Fruit fly (Drosophila melanogaster) whole organism, embryonic: ENCODE results near the gene peg.

ENCODE experiments used
- BEAF-32 ChIP-seq: fragments of 200-800 bp; sonication (Bioruptor generic); optimal IDR thresholded peaks from 3 replicates; lab custom pipeline; 2017; ENCODE audit warnings: missing biosample characterization, missing genetic modification characterization, mild to moderate bottlenecking, moderate library complexity, missing genetic modification reagents
- Bteb2 ChIP-seq: fragments of 200-800 bp; sonication (Bioruptor generic); optimal IDR thresholded peaks from 2 replicates; lab custom pipeline; 2016; ENCODE audit warnings: missing biosample characterization, missing genetic modification characterization
- CG10147 ChIP-seq: fragments of 200-800 bp; sonication (Bioruptor generic); optimal IDR thresholded peaks from 2 replicates; lab custom pipeline; 2019; ENCODE audit warnings: missing biosample characterization, mild to moderate bottlenecking, missing genetic modification characterization, moderate library complexity
- CG10267 ChIP-seq: fragments of 200-800 bp; sonication (Bioruptor generic); optimal IDR thresholded peaks from 2 replicates; lab custom pipeline; 2018; ENCODE audit warnings: missing biosample characterization, mild to moderate bottlenecking, missing genetic modification characterization, moderate library complexity
- CG11695 ChIP-seq: fragments of 200-800 bp; sonication (Bioruptor generic); IDR thresholded peaks from 3 replicates; pipeline ENCODE4 v1.3.6; 2022; ENCODE audit warnings: missing biosample characterization, missing genetic modification characterization
- CG13287 ChIP-seq: fragments of 200-800 bp; sonication (Bioruptor generic); IDR thresholded peaks from 2 replicates; pipeline ENCODE4 v1.3.6; 2022; ENCODE audit warnings: missing biosample characterization, missing genetic modification characterization; ENCODE audit not compliant: partially characterized antibody
- CG15696 ChIP-seq: fragments of 200-800 bp; sonication (Bioruptor generic); optimal IDR thresholded peaks from 2 replicates; lab custom pipeline; 2019; ENCODE audit warnings: missing biosample characterization, mild to moderate bottlenecking, missing genetic modification characterization, moderate library complexity
- CG1603 ChIP-seq: fragments of 200-800 bp; sonication (Bioruptor generic); optimal IDR thresholded peaks from 2 replicates; lab custom pipeline; 2019; ENCODE audit warnings: missing biosample characterization, mild to moderate bottlenecking, missing genetic modification characterization, moderate library complexity
- CG1647 ChIP-seq: fragments of 200-800 bp; sonication (Bioruptor generic); optimal IDR thresholded peaks from 3 replicates; lab custom pipeline; 2016; ENCODE audit warnings: missing biosample characterization, missing genetic modification characterization
- CG1792 ChIP-seq: fragments of 200-800 bp; sonication (Bioruptor generic); optimal IDR thresholded peaks from 2 replicates; lab custom pipeline; 2016; ENCODE audit warnings: missing biosample characterization, missing genetic modification characterization
- CG2199 ChIP-seq: fragments of 200-800 bp; sonication (Bioruptor generic); IDR thresholded peaks from 3 replicates; pipeline ENCODE4 v1.3.6; 2022; ENCODE audit warnings: missing biosample characterization, missing genetic modification characterization
- CG32532 ChIP-seq: fragments of 200-800 bp; sonication (Bioruptor generic); IDR thresholded peaks from 2 replicates; pipeline ENCODE4 v1.3.6; 2022; ENCODE audit warnings: missing biosample characterization, missing genetic modification characterization
- CG33557 ChIP-seq: fragments of 200-800 bp; sonication (Bioruptor generic); optimal IDR thresholded peaks from 2 replicates; lab custom pipeline; 2019; ENCODE audit warnings: missing biosample characterization, mild to moderate bottlenecking, missing genetic modification characterization, moderate library complexity
- CG3838 ChIP-seq: fragments of 200-800 bp; sonication (Bioruptor generic); optimal IDR thresholded peaks from 3 replicates; lab custom pipeline; 2016; ENCODE audit warnings: missing biosample characterization, missing genetic modification characterization
- CG4282 ChIP-seq: fragments of 200-800 bp; sonication (Bioruptor generic); optimal IDR thresholded peaks from 2 replicates; lab custom pipeline; 2016; ENCODE audit warnings: missing biosample characterization, missing genetic modification characterization
- CG6175 ChIP-seq: fragments of 200-800 bp; sonication (Bioruptor generic); IDR thresholded peaks from 3 replicates; pipeline ENCODE4 v1.3.6; 2022; ENCODE audit warnings: missing biosample characterization, missing genetic modification characterization
- CG6654 ChIP-seq: fragments of 200-800 bp; sonication (Bioruptor generic); optimal IDR thresholded peaks from 2 replicates; lab custom pipeline; 2017; ENCODE audit warnings: missing biosample characterization, mild to moderate bottlenecking, missing genetic modification characterization
- CG6791 ChIP-seq: fragments of 200-800 bp; sonication (Bioruptor generic); IDR thresholded peaks from 3 replicates; pipeline ENCODE4 v1.3.6; 2022; ENCODE audit warnings: missing biosample characterization, missing genetic modification characterization; ENCODE audit not compliant: partially characterized antibody
- CoRest ChIP-seq: fragments of 200-800 bp; sonication (Bioruptor generic); optimal IDR thresholded peaks from 3 replicates; lab custom pipeline; 2018; ENCODE audit warnings: missing biosample characterization, mild to moderate bottlenecking, missing genetic modification characterization, moderate library complexity
- ERR ChIP-seq: fragments of 200-800 bp; sonication (Bioruptor generic); optimal IDR thresholded peaks from 2 replicates; lab custom pipeline; 2016; ENCODE audit warnings: missing biosample characterization, missing genetic modification characterization
- Gsc ChIP-seq: fragments of 200-800 bp; sonication (Bioruptor generic); IDR thresholded peaks from 2 replicates; pipeline ENCODE4 v1.3.6; 2022; ENCODE audit warnings: missing biosample characterization, missing genetic modification characterization
- Hmx ChIP-seq: fragments of 200-800 bp; sonication (Bioruptor generic); optimal IDR thresholded peaks from 2 replicates; lab custom pipeline; 2016; ENCODE audit warnings: missing biosample characterization, missing genetic modification characterization
- Hsf ChIP-seq: fragments of 200-800 bp; sonication (Bioruptor generic); optimal IDR thresholded peaks from 3 replicates; lab custom pipeline; 2016; ENCODE audit warnings: missing biosample characterization, missing genetic modification characterization
- Jarid2 ChIP-seq: fragments of 200-800 bp; sonication (Bioruptor generic); optimal IDR thresholded peaks from 3 replicates; lab custom pipeline; 2017; ENCODE audit warnings: mild to moderate bottlenecking, missing biosample characterization, missing genetic modification reagents, missing genetic modification characterization
- NC2β ChIP-seq: fragments of 200-800 bp; sonication (Bioruptor generic); optimal IDR thresholded peaks from 2 replicates; lab custom pipeline; 2016; ENCODE audit warnings: missing biosample characterization, missing genetic modification characterization
- Oaz ChIP-seq: fragments of 200-800 bp; sonication (Bioruptor generic); IDR thresholded peaks from 2 replicates; pipeline ENCODE4 v1.3.6; 2022; ENCODE audit warnings: missing biosample characterization, missing genetic modification characterization
- Opbp ChIP-seq: fragments of 200-800 bp; sonication (Bioruptor generic); IDR thresholded peaks from 3 replicates; pipeline ENCODE4 v1.3.6; 2022; ENCODE audit warnings: missing biosample characterization, missing genetic modification characterization; ENCODE audit not compliant: partially characterized antibody
- Pdp1 ChIP-seq, 2 experiments: fragments of 200-800 bp; sonication (Bioruptor generic); optimal IDR thresholded peaks; 3 replicates each; lab custom pipeline; 2016; ENCODE audit warnings: missing biosample characterization in 2 of 2, missing genetic modification characterization in 2 of 2, mild to moderate bottlenecking in 1 of 2, moderate library complexity in 1 of 2
- Rfx ChIP-seq: fragments of 200-800 bp; sonication (Bioruptor generic); IDR thresholded peaks from 2 replicates; pipeline ENCODE4 v1.3.6; 2022; ENCODE audit warnings: missing biosample characterization, missing genetic modification characterization
- Sry-β ChIP-seq: fragments of 200-800 bp; sonication (Bioruptor generic); optimal IDR thresholded peaks from 2 replicates; lab custom pipeline; 2018; ENCODE audit warnings: missing biosample characterization, mild to moderate bottlenecking, missing genetic modification characterization, moderate library complexity
- Sry-δ ChIP-seq: fragments of 200-800 bp; sonication (Bioruptor generic); optimal IDR thresholded peaks from 2 replicates; lab custom pipeline; 2016; ENCODE audit warnings: missing biosample characterization, missing genetic modification characterization
- Tbp ChIP-seq: fragments of >200 bp; optimal IDR thresholded peaks from 2 replicates; lab custom pipeline; 2018; ENCODE audit warnings: missing biosample characterization, missing genetic modification characterization
- ac ChIP-seq: fragments of 200-800 bp; sonication (Bioruptor generic); optimal IDR thresholded peaks from 3 replicates; lab custom pipeline; 2017; ENCODE audit warnings: missing biosample characterization, mild to moderate bottlenecking, missing genetic modification characterization
- bbx ChIP-seq: fragments of 200-800 bp; sonication (Bioruptor generic); IDR thresholded peaks from 2 replicates; pipeline ENCODE4 v1.3.6; 2022; ENCODE audit warnings: missing biosample characterization, missing genetic modification characterization; ENCODE audit not compliant: partially characterized antibody
- cas ChIP-seq: fragments of 200-800 bp; sonication (Bioruptor generic); IDR thresholded peaks from 2 replicates; pipeline ENCODE4 v1.3.6; 2022; ENCODE audit warnings: missing biosample characterization, missing genetic modification characterization
- chinmo ChIP-seq: fragments of 200-800 bp; sonication (Bioruptor generic); IDR thresholded peaks from 4 replicates; pipeline ENCODE4 v1.3.6; 2022; ENCODE audit warnings: missing biosample characterization, missing genetic modification characterization; ENCODE audit not compliant: partially characterized antibody
- chn ChIP-seq: fragments of 200-800 bp; sonication (Bioruptor generic); optimal IDR thresholded peaks from 2 replicates; lab custom pipeline; 2016; ENCODE audit warnings: missing biosample characterization, missing genetic modification characterization
- crol ChIP-seq: fragments of 200-800 bp; sonication (Bioruptor generic); IDR thresholded peaks from 2 replicates; pipeline ENCODE4 v1.3.6; 2022; ENCODE audit warnings: missing biosample characterization, missing genetic modification characterization
- dysf ChIP-seq: fragments of 200-800 bp; sonication (Bioruptor generic); IDR thresholded peaks from 3 replicates; pipeline ENCODE4 v1.3.6; 2022; ENCODE audit warnings: missing biosample characterization, missing genetic modification characterization
- esg ChIP-seq: fragments of 200-800 bp; sonication (Bioruptor generic); conservative IDR thresholded peaks from 2 replicates; pipeline ENCODE4 v1.3.6; 2022; ENCODE audit warnings: missing biosample characterization, missing genetic modification characterization
- eyg ChIP-seq: fragments of 200-800 bp; sonication (Bioruptor generic); optimal IDR thresholded peaks from 3 replicates; lab custom pipeline; 2016; ENCODE audit warnings: missing biosample characterization, missing genetic modification characterization
- hkb ChIP-seq, 2 experiments: fragments of 200-800 bp in 1 of 2; fragments of >200 bp in 1 of 2; sonication (Bioruptor generic) in 1 of 2; IDR thresholded peaks in 1 of 2; optimal IDR thresholded peaks in 1 of 2; 2 replicates each; pipeline versions ENCODE4 v1.3.6 to Lab custom; 2017 to 2022; ENCODE audit warnings: missing biosample characterization in 1 of 2, missing genetic modification characterization in 1 of 2
- lab ChIP-seq: fragments of 200-800 bp; sonication (Bioruptor generic); optimal IDR thresholded peaks from 3 replicates; lab custom pipeline; 2017; ENCODE audit warnings: missing biosample characterization, missing genetic modification characterization, mild to moderate bottlenecking, moderate library complexity, missing genetic modification reagents
- org-1 ChIP-seq: fragments of 200-800 bp; sonication (Bioruptor generic); optimal IDR thresholded peaks from 2 replicates; lab custom pipeline; 2017; ENCODE audit warnings: missing biosample characterization, missing genetic modification characterization
- peb ChIP-seq: fragments of 200-800 bp; sonication (Bioruptor generic); IDR thresholded peaks from 2 replicates; pipeline ENCODE4 v1.3.6; 2022; ENCODE audit warnings: missing biosample characterization, missing genetic modification characterization
- psq ChIP-seq: fragments of 200-800 bp; sonication (Bioruptor generic); optimal IDR thresholded peaks from 2 replicates; lab custom pipeline; 2017; ENCODE audit warnings: missing biosample characterization, missing genetic modification characterization
- sens ChIP-seq: fragments of 200-800 bp; sonication (Bioruptor generic); peaks from one replicate; lab custom pipeline; 2016; ENCODE audit warnings: missing biosample characterization, missing genetic modification characterization
- sisA ChIP-seq: fragments of 200-800 bp; sonication (Bioruptor generic); IDR thresholded peaks from 2 replicates; pipeline ENCODE4 v1.3.6; 2022; ENCODE audit warnings: missing biosample characterization, missing genetic modification characterization
- so ChIP-seq: fragments of 200-800 bp; sonication (Bioruptor generic); IDR thresholded peaks from 3 replicates; pipeline ENCODE4 v1.3.6; 2022; ENCODE audit warnings: missing biosample characterization, missing genetic modification characterization

peg gene

DNA sequence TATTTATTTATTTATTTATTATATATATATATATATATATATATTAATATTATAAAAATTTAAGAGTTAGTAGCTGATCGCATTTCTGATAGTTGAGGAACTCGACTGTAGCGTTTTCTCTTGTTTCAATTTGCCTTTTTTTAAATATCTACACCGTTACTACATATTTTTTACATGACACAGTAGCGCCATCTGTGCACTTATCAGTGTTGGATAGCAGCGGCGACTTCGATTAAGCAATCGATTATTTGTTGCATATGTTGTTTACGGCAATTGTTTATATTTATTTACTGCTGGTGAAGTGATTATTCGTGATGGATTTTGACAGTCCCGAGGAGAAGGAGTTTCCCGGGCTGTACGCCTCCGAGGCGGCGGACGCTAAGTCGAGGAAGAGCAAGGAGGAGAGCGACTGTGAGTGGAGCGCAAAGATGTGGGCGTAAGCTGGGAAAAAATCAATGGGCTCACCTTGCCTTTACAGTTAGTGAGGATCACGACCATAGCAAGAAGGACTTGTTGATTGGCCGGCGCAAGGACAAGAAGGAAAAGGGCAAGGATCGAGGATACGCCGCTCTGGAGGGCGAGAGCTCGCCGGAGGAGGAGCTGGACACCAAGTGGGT lies 6.4 kb downstream of the peg start, which contains the start of gene Rlip (continued):
- peak; percentile 62 for TF ChIP-seq CG32532 (GFP tag; lab: Robert Waterston, UW)
- peak; percentile 86 for TF ChIP-seq CG2199 (GFP tag; lab: Robert Waterston, UW)
- no peak for TF ChIP-seq crol (GFP tag; lab: Robert Waterston, UW)
- peak; percentile 67; the same call in 1 of the 2 replicates for TF ChIP-seq bbx (GFP tag; lab: Robert Waterston, UW)
- peak; percentile 84 for TF ChIP-seq sens (GFP tag; lab: Kevin White, UChicago)
- peak; percentile 49 for TF ChIP-seq CG4282
- TF ChIP-seq org-1 (GFP tag; lab: Kevin White, UChicago), result no peak
- peak; percentile 62 for TF ChIP-seq Sry-δ (GFP tag; lab: Kevin White, UChicago)
- no peak for TF ChIP-seq ac
- TF ChIP-seq CG1792, result peak; percentile 49
- TF ChIP-seq cas (GFP tag; lab: Robert Waterston, UW), result no peak
- TF ChIP-seq hkb (optimal IDR thresholded peaks at IDR 0.05; lab: Kevin White, UChicago), result peak; percentile 8
- TF ChIP-seq hkb (GFP tag; IDR thresholded peaks at IDR 0.05; lab: Robert Waterston, UW), result 0 out of 2 replicates have a peak, but pooled peaks have one; percentile 31
- no peak for TF ChIP-seq Jarid2
- no peak for TF ChIP-seq CoRest
- TF ChIP-seq CG33557 (GFP tag; lab: Kevin White, UChicago), result no peak
- TF ChIP-seq eyg, result peak; percentile 41
- TF ChIP-seq NC2β (GFP tag; lab: Kevin White, UChicago), result no peak
- TF ChIP-seq CG13287 (GFP tag; lab: Robert Waterston, UW), result peak; percentile 79
- peak; percentile 19; the same call in 1 of the 2 replicates for TF ChIP-seq Oaz
- TF ChIP-seq CG1647, result peak; percentile 53
- peak; percentile 63 for TF ChIP-seq lab
- peak; percentile 82 for TF ChIP-seq Rfx (GFP tag; lab: Robert Waterston, UW)
- peak; percentile 22 for TF ChIP-seq chn (GFP tag; lab: Kevin White, UChicago)
- 0 out of 3 replicates have a peak, but pooled peaks have one; percentile 11 for TF ChIP-seq CG6175 (GFP tag; lab: Robert Waterston, UW)
- peak; percentile 82 for TF ChIP-seq CG6791
- TF ChIP-seq esg (GFP tag; lab: Robert Waterston, UW), result peak; percentile 41; the same call in 1 of the 2 replicates
- peak; percentile 58; the same call in 2 of the 3 replicates for TF ChIP-seq Opbp (GFP tag; lab: Robert Waterston, UW)
- TF ChIP-seq Hmx, result no peak
- no peak for TF ChIP-seq CG11695 (GFP tag; lab: Robert Waterston, UW)
- peak; percentile 15 for TF ChIP-seq CG15696 (tag; lab: Kevin White, UChicago)
- TF ChIP-seq Bteb2 (GFP tag; lab: Kevin White, UChicago), result peak; percentile 7
- TF ChIP-seq psq (GFP tag; lab: Kevin White, UChicago), result no peak
- TF ChIP-seq peb (GFP tag; lab: Robert Waterston, UW), result no peak
- peak; percentile 59 to 96 for TF ChIP-seq Pdp1 (GFP tag; optimal IDR thresholded peaks at IDR 0.05; lab: Kevin White, UChicago)
- TF ChIP-seq so, result no peak
- TF ChIP-seq ERR (GFP tag; lab: Kevin White, UChicago), result peak; percentile 3
- TF ChIP-seq BEAF-32, result peak; percentile 46
- 0 out of 4 replicates have a peak, but pooled peaks have one; percentile 60 for TF ChIP-seq chinmo
- TF ChIP-seq CG6654 (GFP tag; lab: Kevin White, UChicago), result no peak
- TF ChIP-seq CG10267 (tag; lab: Kevin White, UChicago), result peak; percentile 96
- TF ChIP-seq Sry-β (GFP tag; lab: Kevin White, UChicago), result peak; percentile 16
- no peak for TF ChIP-seq CG10147 (GFP tag; lab: Kevin White, UChicago)
- TF ChIP-seq Tbp (GFP tag; lab: Kevin White, UChicago), result no peak
- TF ChIP-seq dysf (GFP tag; lab: Robert Waterston, UW), result peak; percentile 35; the same call in 1 of the 3 replicates
- no peak for TF ChIP-seq Gsc (GFP tag; lab: Robert Waterston, UW)
- peak; percentile 70 for TF ChIP-seq sisA
- TF ChIP-seq CG1603 (tag; lab: Kevin White, UChicago), result peak; percentile 75
- TF ChIP-seq CG3838, result peak; percentile 100
- peak; percentile 54 for TF ChIP-seq Hsf
